Worm (Caenorhabditis elegans) whole organism, L2 larva: ENCODE data around the gene fbxa-14.

ENCODE experiments used
- ZK546.5 ChIP-seq: sonication (generic microtip); optimal IDR thresholded peaks from 2 replicates; lab custom pipeline; 2017; ENCODE audit warnings: missing biosample characterization, missing genetic modification characterization
- ama-1 ChIP-seq: fragments of 150-350 bp; optimal IDR thresholded peaks from 2 replicates; lab custom pipeline; 2018; ENCODE audit warnings: inconsistent platforms
- egl-27 ChIP-seq: sonication (generic microtip); optimal IDR thresholded peaks from 3 replicates; lab custom pipeline; 2017; ENCODE audit warnings: missing biosample characterization, missing genetic modification reagents, missing genetic modification characterization
- elt-3 ChIP-seq: sonication (generic microtip); optimal IDR thresholded peaks from 2 replicates; lab custom pipeline; 2017; ENCODE audit warnings: missing biosample characterization, missing genetic modification characterization
- lin-13 ChIP-seq: fragments of 150-350 bp; optimal IDR thresholded peaks from 2 replicates; lab custom pipeline; 2014; ENCODE audit warnings: missing biosample characterization, missing genetic modification reagents, missing genetic modification characterization
- lin-39 ChIP-seq: fragments of 150-350 bp; optimal IDR thresholded peaks from 2 replicates; lab custom pipeline; 2014; ENCODE audit warnings: missing biosample characterization, missing genetic modification reagents, missing genetic modification characterization
- nhr-6 ChIP-seq: fragments of 150-350 bp; optimal IDR thresholded peaks from 2 replicates; lab custom pipeline; 2014; ENCODE audit warnings: missing biosample characterization, missing genetic modification characterization
- nhr-77 ChIP-seq: fragments of 150-350 bp; optimal IDR thresholded peaks from 2 replicates; lab custom pipeline; 2014; ENCODE audit warnings: missing biosample characterization, missing genetic modification characterization
- snpc-4 ChIP-seq: fragments of 150-350 bp; optimal IDR thresholded peaks from 2 replicates; lab custom pipeline; 2014; ENCODE audit warnings: missing biosample characterization, missing genetic modification characterization
- ztf-1 ChIP-seq: fragments of 200-800 bp; sonication (Bioruptor generic); conservative IDR thresholded peaks from 2 replicates; pipeline ENCODE4 v1.3.6; 2022; ENCODE audit warnings: missing genetic modification characterization, missing compliant biosample characterization

DNA sequence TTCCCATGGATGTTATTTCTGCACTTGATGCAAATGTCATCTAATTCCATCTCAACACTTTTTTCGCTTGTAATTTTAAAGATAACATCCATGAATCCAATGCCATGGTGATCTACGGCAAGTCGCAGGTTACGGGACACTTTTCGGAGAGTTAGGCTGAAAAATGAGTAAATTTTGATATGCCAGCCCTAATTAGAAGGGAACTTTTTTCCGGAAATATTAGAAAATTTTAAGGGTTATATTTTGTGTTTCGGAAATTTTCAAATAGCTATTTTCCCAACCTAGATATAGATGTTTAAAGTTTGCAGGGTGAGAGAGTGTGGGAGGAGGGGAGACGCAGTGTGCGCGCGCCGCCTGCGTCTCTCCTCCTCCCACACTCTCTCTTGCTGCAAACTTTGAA lies 17.1 kb downstream of the fbxa-14 start:
- TF ChIP-seq ama-1 (lab: Kevin White, UChicago) (no peak), egl-27 (tag; lab: Kevin White, UChicago) (no peak), elt-3 (tag; lab: Kevin White, UChicago) (no peak), ZK546.5 (tag; lab: Kevin White, UChicago) (no peak), nhr-77 (tag; lab: Kevin White, UChicago) (no peak), ztf-1 (GFP tag; lab: Robert Waterston, UW) (no peak), snpc-4 (no peak), nhr-6 (no peak), lin-13 (GFP tag; lab: Kevin White, UChicago) (no peak), lin-39 (tag; lab: Kevin White, UChicago) (no peak)
